Worm (Caenorhabditis elegans) whole organism, midembryonic: Measurements from ENCODE around the gene ZK1320.13.

Experiments
- T22C8.4 ChIP-seq: fragments of 200-800 bp; sonication (Bioruptor generic); IDR thresholded peaks from 2 replicates; pipeline ENCODE4 v1.3.6; 2022; ENCODE audit warnings: missing genetic modification characterization, missing compliant biosample characterization
- flt-1 ChIP-seq: fragments of 200-800 bp; sonication (Bioruptor generic); IDR thresholded peaks from 2 replicates; pipeline ENCODE4 v1.3.6; 2022; ENCODE audit warnings: missing genetic modification characterization, missing compliant biosample characterization
- klf-2 ChIP-seq: fragments of 200-800 bp; sonication (Bioruptor generic); conservative IDR thresholded peaks from 2 replicates; pipeline ENCODE4 v1.3.6; 2022; ENCODE audit warnings: missing genetic modification reagents, missing genetic modification characterization, missing compliant biosample characterization
- med-1 ChIP-seq: sonication (generic microtip); optimal IDR thresholded peaks from 2 replicates; lab custom pipeline; 2017; ENCODE audit warnings: missing genetic modification characterization, mild to moderate bottlenecking, missing compliant biosample characterization, antibody characterized with exemption, missing genetic modification reagents; ENCODE audit not compliant: insufficient read depth
- ref-1 ChIP-seq: fragments of 200-800 bp; sonication (Bioruptor generic); conservative IDR thresholded peaks from 2 replicates; pipeline ENCODE4 v1.3.6; 2022; ENCODE audit warnings: missing genetic modification reagents, missing genetic modification characterization, missing compliant biosample characterization
- ztf-29 ChIP-seq: fragments of 200-800 bp; sonication (Bioruptor generic); IDR thresholded peaks from 2 replicates; pipeline ENCODE4 v1.3.6; 2022; ENCODE audit warnings: missing genetic modification reagents, missing genetic modification characterization, missing compliant biosample characterization

DNA sequence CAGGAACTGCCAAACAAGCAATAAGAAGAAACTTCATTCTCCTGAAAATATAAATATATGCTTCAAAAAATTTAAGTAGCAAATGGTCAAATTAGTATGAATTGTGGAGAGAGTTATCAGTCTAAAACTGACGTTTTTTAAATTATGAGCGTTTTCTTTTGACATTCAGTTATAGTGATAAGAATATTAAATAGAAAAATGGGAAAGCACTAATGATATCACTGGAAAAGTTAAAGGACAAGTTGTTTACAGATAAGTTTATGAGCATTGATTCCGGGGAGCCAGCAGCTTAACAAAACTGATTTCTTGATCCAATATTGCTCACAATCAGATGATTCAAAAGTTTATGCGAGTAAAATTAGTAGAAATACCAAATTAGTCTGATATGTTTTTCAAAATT is 20.2 kb upstream of the ZK1320.13 start, which contains the start of gene ZK1320.3:
- TF ChIP-seq med-1, result no peak
- no peak for TF ChIP-seq flt-1 (GFP tag; lab: Robert Waterston, UW)
- no peak for TF ChIP-seq T22C8.4 (GFP tag; lab: Robert Waterston, UW)
- TF ChIP-seq ref-1, result no peak
- no peak for TF ChIP-seq ztf-29 (GFP tag; lab: Robert Waterston, UW)
- TF ChIP-seq klf-2, result no peak
